Worm (Caenorhabditis elegans) whole organism, mixed stage, embryonic: ENCODE results near the gene K07D4.4.

Source experiments
- ceh-83 ChIP-seq: fragments of 200-800 bp; sonication (Bioruptor generic); optimal IDR thresholded peaks from 2 replicates; lab custom pipeline; 2018; ENCODE audit warnings: mild to moderate bottlenecking, missing genetic modification characterization, missing compliant biosample characterization
- elt-3 ChIP-seq: fragments of 150-350 bp; optimal IDR thresholded peaks from 2 replicates; lab custom pipeline; 2014; ENCODE audit warnings: missing biosample characterization, missing genetic modification characterization
- snpc-4 ChIP-seq: fragments of 150-350 bp; optimal IDR thresholded peaks from 2 replicates; lab custom pipeline; 2014; ENCODE audit warnings: missing biosample characterization, missing genetic modification characterization
- unc-62 ChIP-seq: fragments of 150-350 bp; optimal IDR thresholded peaks from 2 replicates; lab custom pipeline; 2014; ENCODE audit warnings: missing biosample characterization, missing genetic modification reagents, missing genetic modification characterization

DNA sequence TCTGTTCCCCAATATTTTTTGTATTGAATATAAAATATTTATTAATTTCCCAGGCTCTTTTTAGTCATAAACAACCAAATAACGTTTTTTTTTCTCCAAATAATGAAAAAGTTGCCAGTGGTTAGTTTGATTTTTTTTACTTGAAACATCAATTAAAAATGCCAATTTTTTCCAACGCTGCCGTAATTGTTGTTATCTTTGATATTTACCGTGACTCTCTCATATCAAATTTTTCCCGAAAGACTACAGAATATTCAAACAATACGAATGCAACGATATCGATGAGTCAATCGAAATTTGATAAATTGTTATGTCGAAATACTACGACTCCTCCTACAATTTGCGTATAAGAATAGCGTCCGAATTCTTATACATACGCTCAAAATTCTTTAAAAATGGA lies 45.3 kb downstream of the K07D4.4 start, which contains the start of gene K10G6.5:
- TF ChIP-seq unc-62 (GFP tag; lab: Kevin White, UChicago): no peak
- no peak for TF ChIP-seq ceh-83 (GFP tag; lab: Kevin White, UChicago)
- TF ChIP-seq snpc-4: no peak
- TF ChIP-seq elt-3 (tag; lab: Kevin White, UChicago): no peak
